Fruit fly (Drosophila melanogaster) whole organism, prepupa: ENCODE measurements around the gene dsx-c73A.

Source experiments
- OdsH ChIP-seq: fragments of 200-800 bp; sonication (Bioruptor generic); optimal IDR thresholded peaks from 3 replicates; lab custom pipeline; 2016; ENCODE audit warnings: missing biosample characterization, missing genetic modification characterization
- Sox102F ChIP-seq: fragments of 200-800 bp; sonication (Bioruptor generic); optimal IDR thresholded peaks from 2 replicates; lab custom pipeline; 2016; ENCODE audit warnings: missing biosample characterization, mild to moderate bottlenecking, missing genetic modification characterization
- achi ChIP-seq: fragments of 200-800 bp; sonication (Bioruptor generic); optimal IDR thresholded peaks from 3 replicates; lab custom pipeline; 2016; ENCODE audit warnings: missing biosample characterization, missing genetic modification characterization

DNA sequence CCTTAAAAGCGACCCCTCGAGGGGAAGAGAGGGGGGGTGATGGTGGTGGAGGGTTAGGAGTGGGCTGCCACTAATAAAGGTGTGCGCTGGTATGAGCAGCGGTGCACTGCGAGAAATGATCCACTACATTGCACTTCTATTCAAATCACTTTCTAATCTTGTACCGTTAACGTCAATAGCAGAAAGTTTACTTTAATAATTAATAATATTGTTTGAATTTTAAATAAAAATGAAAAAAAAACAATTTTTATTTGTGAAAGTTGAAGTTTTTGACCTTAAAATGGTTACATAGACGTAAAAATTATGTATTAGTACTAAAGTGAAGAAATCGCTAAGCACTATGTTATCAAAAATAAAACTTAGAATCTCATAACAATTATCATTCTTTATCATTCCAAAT, 58.9 kb downstream of the dsx-c73A start:
- no peak for TF ChIP-seq achi
- TF ChIP-seq OdsH (GFP tag; lab: Kevin White, UChicago) = no peak
- no peak for TF ChIP-seq Sox102F (GFP tag; lab: Kevin White, UChicago)
